Fruit fly (Drosophila melanogaster): ENCODE measurements around the gene CG9257.

DNA sequence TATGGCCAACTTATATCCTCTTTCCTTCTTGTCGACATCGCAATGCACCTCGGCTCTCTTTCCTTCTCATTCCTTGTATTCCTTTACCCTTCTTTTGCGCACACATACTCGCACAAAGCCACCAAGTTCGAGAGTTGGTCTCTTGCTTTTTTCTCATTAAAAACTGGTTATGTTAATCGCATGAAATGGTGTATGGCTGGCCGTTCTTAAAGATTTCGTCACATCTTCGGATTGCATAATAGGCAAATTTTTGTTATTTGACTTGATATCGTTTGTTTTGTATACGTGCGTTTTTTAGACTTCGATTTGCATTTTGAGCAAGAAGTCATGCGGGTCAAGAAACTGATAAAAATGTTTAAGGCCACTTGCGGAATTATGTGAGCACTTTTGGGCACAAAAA lies 31.7 kb upstream of the CG9257 start:
- TF ChIP-seq psq (optimal IDR thresholded peaks at IDR 0.05), result no peak
- no peak for TF ChIP-seq usp (GFP tag; optimal IDR thresholded peaks at IDR 0.05)
- no peak for TF ChIP-seq EcR (GFP tag; optimal IDR thresholded peaks at IDR 0.05)
- no peak for TF ChIP-seq CG8478 (optimal IDR thresholded peaks at IDR 0.05)
- TF ChIP-seq pan (optimal IDR thresholded peaks at IDR 0.05), result no peak
